Worm (Caenorhabditis elegans): ENCODE measurements around the gene F46B6.2.

DNA sequence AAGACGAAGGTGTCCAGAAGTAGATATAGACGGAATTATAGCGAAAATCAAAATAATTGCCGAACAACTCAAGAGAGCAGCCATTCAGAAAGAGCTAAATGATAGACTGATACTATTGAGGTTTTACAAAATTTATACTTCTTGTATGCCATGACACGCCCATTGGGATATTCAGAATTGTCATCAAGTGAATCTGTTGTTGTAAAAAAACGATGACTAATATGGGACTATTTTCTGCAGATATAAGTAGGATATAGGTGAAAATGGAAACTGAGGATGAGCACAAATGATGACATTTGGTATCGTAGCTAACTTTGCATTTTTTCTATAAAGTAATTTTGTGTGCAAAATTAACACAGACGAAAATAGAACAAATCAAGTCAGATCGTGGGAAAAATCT lies 16.4 kb upstream of the F46B6.2 start, which contains the start of gene F58E6.8:
- TF ChIP-seq eyg-1 (tag; optimal IDR thresholded peaks at IDR 0.05) (no peak), rnt-1 (tag; optimal IDR thresholded peaks at IDR 0.05) (no peak), fkh-10 (GFP tag; optimal IDR thresholded peaks at IDR 0.05) (no peak), elt-2 (tag; optimal IDR thresholded peaks at IDR 0.05) (no peak), sox-4 (tag; optimal IDR thresholded peaks at IDR 0.05) (no peak), pha-4 (tag; optimal IDR thresholded peaks at IDR 0.05) (no peak), Y22D7AL.16 (tag; optimal IDR thresholded peaks at IDR 0.05) (no peak), ceh-45 (GFP tag; IDR thresholded peaks at IDR 0.05) (no peak), unc-3 (GFP tag; conservative IDR thresholded peaks at IDR 0.05) (no peak), unc-3 (tag; optimal IDR thresholded peaks at IDR 0.05) (no peak), tbx-2 (tag; optimal IDR thresholded peaks at IDR 0.05) (no peak), ceh-22 (tag; optimal IDR thresholded peaks at IDR 0.05) (no peak), mec-3 (tag; optimal IDR thresholded peaks at IDR 0.05; ENCODE audit: borderline replicate concordance) (no peak), unc-55 (GFP tag; optimal IDR thresholded peaks at IDR 0.05) (no peak)

Data from whole organism, late embryonic.